Fruit fly (Drosophila melanogaster) whole organism, adult: Measurements from ENCODE around the gene CG32270.
A peak's percentile ranks its signal among the peaks of the same experiment; 100 is the strongest.

ENCODE experiments used
- CG11617 ChIP-seq: fragments of 200-800 bp; sonication (Bioruptor generic); optimal IDR thresholded peaks from 2 replicates; lab custom pipeline; 2017; ENCODE audit warnings: mild to moderate bottlenecking, missing biosample characterization, missing genetic modification reagents, missing genetic modification characterization
- CG12768 ChIP-seq: fragments of 200-800 bp; sonication (Bioruptor generic); optimal IDR thresholded peaks from 2 replicates; lab custom pipeline; 2017; ENCODE audit warnings: missing biosample characterization, missing genetic modification characterization, mild to moderate bottlenecking, moderate library complexity, missing genetic modification reagents
- CG14711 ChIP-seq: fragments of 200-800 bp; sonication (Bioruptor generic); optimal IDR thresholded peaks from 2 replicates; lab custom pipeline; 2018; ENCODE audit warnings: missing biosample characterization, mild to moderate bottlenecking, missing genetic modification characterization, moderate library complexity
- CG1620 ChIP-seq: fragments of 200-800 bp; sonication (Bioruptor generic); optimal IDR thresholded peaks from 2 replicates; lab custom pipeline; 2016; ENCODE audit warnings: missing biosample characterization, missing genetic modification characterization
- CG33017 ChIP-seq: fragments of 200-800 bp; sonication (Bioruptor generic); optimal IDR thresholded peaks from 2 replicates; lab custom pipeline; 2018; ENCODE audit warnings: missing biosample characterization, mild to moderate bottlenecking, missing genetic modification characterization, moderate library complexity
- CG7045 ChIP-seq: fragments of 200-800 bp; sonication (Bioruptor generic); optimal IDR thresholded peaks from 2 replicates; lab custom pipeline; 2017; ENCODE audit warnings: missing biosample characterization, mild to moderate bottlenecking, missing genetic modification characterization
- CG7101 ChIP-seq: fragments of 200-800 bp; sonication (Bioruptor generic); optimal IDR thresholded peaks from 2 replicates; lab custom pipeline; 2018; ENCODE audit warnings: missing biosample characterization, mild to moderate bottlenecking, missing genetic modification characterization, moderate library complexity
- Crg-1 ChIP-seq: fragments of 200-800 bp; sonication (Bioruptor generic); optimal IDR thresholded peaks from 2 replicates; lab custom pipeline; 2016; ENCODE audit warnings: missing biosample characterization, missing genetic modification characterization
- Mnt ChIP-seq: fragments of 200-800 bp; sonication (Bioruptor generic); optimal IDR thresholded peaks from 2 replicates; lab custom pipeline; 2016; ENCODE audit warnings: missing biosample characterization, mild to moderate bottlenecking, missing genetic modification characterization
- kay ChIP-seq: fragments of 200-800 bp; sonication (Bioruptor generic); peaks from one replicate; lab custom pipeline; 2016; ENCODE audit warnings: missing biosample characterization, missing genetic modification characterization, borderline replicate concordance
- ovo ChIP-seq: fragments of 200-800 bp; sonication (Bioruptor generic); optimal IDR thresholded peaks from 2 replicates; lab custom pipeline; 2016; ENCODE audit warnings: missing biosample characterization, missing genetic modification characterization
- pad ChIP-seq: fragments of 200-800 bp; sonication (Bioruptor generic); optimal IDR thresholded peaks from 3 replicates; lab custom pipeline; 2017; ENCODE audit warnings: missing biosample characterization, missing genetic modification characterization, mild to moderate bottlenecking, moderate library complexity, missing genetic modification reagents
- toe ChIP-seq: fragments of 200-800 bp; sonication (Bioruptor generic); optimal IDR thresholded peaks from 2 replicates; lab custom pipeline; 2016; ENCODE audit warnings: missing biosample characterization, missing genetic modification characterization

DNA sequence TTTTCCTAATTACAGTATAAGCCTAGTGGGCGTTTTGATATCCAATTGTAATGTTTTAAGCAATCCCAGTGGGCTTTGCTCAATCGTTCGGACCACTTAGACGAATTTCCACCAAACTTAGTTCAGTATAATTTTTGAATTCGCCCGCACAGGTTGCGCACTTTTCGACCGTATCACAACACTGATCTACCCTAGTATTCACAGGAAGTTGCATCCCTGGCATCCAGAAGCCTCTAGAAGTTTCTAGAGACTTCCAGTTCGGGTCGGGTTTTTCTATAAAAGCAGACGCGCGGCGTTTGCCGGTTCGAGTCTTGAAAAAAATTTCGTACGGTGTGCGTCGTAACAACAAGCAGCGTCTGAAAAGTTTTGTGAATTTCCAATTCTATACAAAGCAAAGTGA, 15.9 kb downstream of the CG32270 start, which contains the start of gene Hsp83:
- peak; percentile 99 for TF ChIP-seq CG12768 (GFP tag; lab: Kevin White, UChicago)
- peak; percentile 91 for TF ChIP-seq pad (GFP tag; lab: Kevin White, UChicago)
- TF ChIP-seq ovo (GFP tag; lab: Kevin White, UChicago): peak; percentile 96
- TF ChIP-seq CG14711 (tag; lab: Kevin White, UChicago): peak; percentile 86
- peak; percentile 99 for TF ChIP-seq CG33017 (tag; lab: Kevin White, UChicago)
- TF ChIP-seq CG11617 (GFP tag; lab: Kevin White, UChicago): peak; percentile 99
- peak; percentile 99 for TF ChIP-seq CG7045
- peak; percentile 91 for TF ChIP-seq CG1620 (GFP tag; lab: Kevin White, UChicago)
- peak; percentile 98 for TF ChIP-seq kay (GFP tag; lab: Kevin White, UChicago)
- peak; percentile 86 for TF ChIP-seq toe (GFP tag; lab: Kevin White, UChicago)
- TF ChIP-seq Mnt: peak; percentile 98
- TF ChIP-seq Crg-1: peak; percentile 99
- TF ChIP-seq CG7101: peak; percentile 99
